Worm (Caenorhabditis elegans): Measurements from ENCODE around the gene nas-27.

nas-27 gene

ce11 chrII:1131821-1132220 lies 47.3 kb downstream of the nas-27 start:
- TF ChIP-seq zfh-2 (GFP tag; conservative IDR thresholded peaks at IDR 0.05): peak; percentile 65
- TF ChIP-seq ztf-3 (GFP tag; optimal IDR thresholded peaks at IDR 0.05): no peak
- TF ChIP-seq lag-1 (GFP tag; IDR thresholded peaks at IDR 0.05): no peak
- no peak for TF ChIP-seq F39B2.1 (GFP tag; IDR thresholded peaks at IDR 0.05)

- TF ChIP-seq snpc-4 (GFP tag; optimal IDR thresholded peaks at IDR 0.05) (no peak), snpc-4 (tag; optimal IDR thresholded peaks at IDR 0.05) (no peak), mcd-1 (GFP tag; IDR thresholded peaks at IDR 0.05) (peak; percentile 78), ztf-26 (tag; optimal IDR thresholded peaks at IDR 0.05) (no peak), F33H1.4 (GFP tag; IDR thresholded peaks at IDR 0.05) (no peak), cebp-1 (GFP tag; IDR thresholded peaks at IDR 0.05) (no peak), cebp-1 (tag; optimal IDR thresholded peaks at IDR 0.05) (no peak), unc-62 (GFP tag; optimal IDR thresholded peaks at IDR 0.05) (no peak), Y56A3A.18 (GFP tag; IDR thresholded peaks at IDR 0.05) (peak; percentile 8; the same call in 1 of the 2 replicates), nhr-179 (tag; optimal IDR thresholded peaks at IDR 0.05) (no peak), nhr-120 (GFP tag; IDR thresholded peaks at IDR 0.05) (no peak), nhr-80 (tag; optimal IDR thresholded peaks at IDR 0.05) (no peak), Y53G8AR.9 (GFP tag; conservative IDR thresholded peaks at IDR 0.05) (no peak), nfya-2 (GFP tag; IDR thresholded peaks at IDR 0.05) (no peak), lir-1 (GFP tag; conservative IDR thresholded peaks at IDR 0.05) (no peak), ceh-79 (tag; optimal IDR thresholded peaks at IDR 0.05) (no peak), F52B5.7 (tag; optimal IDR thresholded peaks at IDR 0.05) (no peak), egrh-3 (GFP tag; IDR thresholded peaks at IDR 0.05) (no peak), dox-1 (GFP tag; IDR thresholded peaks at IDR 0.05) (no peak), B0035.1 (tag; optimal IDR thresholded peaks at IDR 0.05) (no peak), K11D2.4 (GFP tag; IDR thresholded peaks at IDR 0.05) (no peak), ceh-27 (GFP tag; optimal IDR thresholded peaks at IDR 0.05) (no peak), ztf-22 (GFP tag; optimal IDR thresholded peaks at IDR 0.05) (no peak), D2030.7 (GFP tag; IDR thresholded peaks at IDR 0.05) (0 out of 2 replicates have a peak, but pooled peaks have one; percentile 9), bed-1 (GFP tag; IDR thresholded peaks at IDR 0.05) (no peak)
Measured at ce11 chrII:1131367-1131766, 47.8 kb downstream of the nas-27 start.

ce11 chrII:1130241-1130640 lies 48.9 kb downstream of the nas-27 start:
- TF ChIP-seq atf-7 (tag; optimal IDR thresholded peaks at IDR 0.05): no peak
- TF ChIP-seq mel-28 (tag; optimal IDR thresholded peaks at IDR 0.05; ENCODE audit: borderline replicate concordance): no peak
- TF ChIP-seq madf-6 (GFP tag; IDR thresholded peaks at IDR 0.05): 0 out of 2 replicates have a peak, but pooled peaks have one; percentile 11
- no peak for TF ChIP-seq rcor-1 (GFP tag; IDR thresholded peaks at IDR 0.05)
- TF ChIP-seq mcd-1 (GFP tag; IDR thresholded peaks at IDR 0.05): peak; percentile 91
- peak; percentile 75 for TF ChIP-seq lin-54 (GFP tag; optimal IDR thresholded peaks at IDR 0.05)
- peak; percentile 21 for TF ChIP-seq lsl-1 (GFP tag; optimal IDR thresholded peaks at IDR 0.05)
- peak; percentile 43; the same call in 1 of the 2 replicates for TF ChIP-seq D2030.7 (GFP tag; IDR thresholded peaks at IDR 0.05)
- TF ChIP-seq B0261.1 (tag; optimal IDR thresholded peaks at IDR 0.05): no peak
- TF ChIP-seq efl-1 (GFP tag; optimal IDR thresholded peaks at IDR 0.05): peak; percentile 38
- no peak for TF ChIP-seq somi-1 (GFP tag; optimal IDR thresholded peaks at IDR 0.05)
